Fruit fly (Drosophila melanogaster): ENCODE results near the gene CG10019.

dm6 chr2L:3785402-3785801, 55.1 kb downstream of the CG10019 start:
- TF ChIP-seq CG12605 (GFP tag; IDR thresholded peaks at IDR 0.05) (no peak), CG8159 (tag; optimal IDR thresholded peaks at IDR 0.05) (no peak), CG9948 (tag; optimal IDR thresholded peaks at IDR 0.05) (no peak), Pif1A (GFP tag; optimal IDR thresholded peaks at IDR 0.05) (no peak), CG8301 (tag; optimal IDR thresholded peaks at IDR 0.05) (no peak), fd96Ca (GFP tag; IDR thresholded peaks at IDR 0.05) (no peak), CG32121 (GFP tag; IDR thresholded peaks at IDR 0.05) (no peak)
